Worm (Caenorhabditis elegans): ENCODE measurements around the gene F54D10.4.

F54D10.4 gene

ce11 chrII:3808643-3809042, 1.8 kb upstream of the F54D10.4 start:
- TF ChIP-seq ets-7 (tag; optimal IDR thresholded peaks at IDR 0.05) (no peak), ceh-13 (GFP tag; optimal IDR thresholded peaks at IDR 0.05) (no peak), hnd-1 (tag; optimal IDR thresholded peaks at IDR 0.05) (no peak), flt-1 (GFP tag; IDR thresholded peaks at IDR 0.05) (no peak), tbx-11 (GFP tag; IDR thresholded peaks at IDR 0.05) (no peak), tra-4 (tag; optimal IDR thresholded peaks at IDR 0.05) (no peak), hmbx-1 (tag; optimal IDR thresholded peaks at IDR 0.05) (no peak), ceh-36 (tag; optimal IDR thresholded peaks at IDR 0.05) (no peak), B0310.2 (tag; optimal IDR thresholded peaks at IDR 0.05) (no peak), aly-1 (tag; optimal IDR thresholded peaks at IDR 0.05) (no peak), scrt-1 (GFP tag; IDR thresholded peaks at IDR 0.05) (no peak), sea-1 (GFP tag; conservative IDR thresholded peaks at IDR 0.05) (no peak), hmg-4 (GFP tag; optimal IDR thresholded peaks at IDR 0.05) (no peak)

ce11 chrII:3808104-3808503, 1.2 kb upstream of the F54D10.4 start, which contains the start of gene F54D10.5:
Gene F54D10.5 (minus strand): TSS chrII:3808177.
- TF ChIP-seq tbx-11 (GFP tag; IDR thresholded peaks at IDR 0.05) = no peak
- no peak for TF ChIP-seq tbx-37 (GFP tag; conservative IDR thresholded peaks at IDR 0.05)
- TF ChIP-seq F13C5.2 (tag; optimal IDR thresholded peaks at IDR 0.05) = peak; percentile 45
- TF ChIP-seq hmg-4 (GFP tag; optimal IDR thresholded peaks at IDR 0.05) = no peak
- peak; percentile 29; the same call in 1 of the 2 replicates for TF ChIP-seq pes-1 (GFP tag; IDR thresholded peaks at IDR 0.05)
- no peak for TF ChIP-seq aly-1 (tag; optimal IDR thresholded peaks at IDR 0.05)
- TF ChIP-seq flt-1 (GFP tag; IDR thresholded peaks at IDR 0.05) = peak; percentile 14; the same call in 1 of the 2 replicates
- no peak for TF ChIP-seq sea-1 (GFP tag; conservative IDR thresholded peaks at IDR 0.05)

ce11 chrII:3805518-3805917, 1.3 kb downstream of the F54D10.4 start:
- TF ChIP-seq tbx-11 (GFP tag; IDR thresholded peaks at IDR 0.05) (no peak), pes-1 (GFP tag; IDR thresholded peaks at IDR 0.05) (no peak), tra-4 (tag; optimal IDR thresholded peaks at IDR 0.05) (no peak), aly-1 (tag; optimal IDR thresholded peaks at IDR 0.05) (no peak)

ce11 chrII:3803219-3803618, 3.6 kb downstream of the F54D10.4 start, which contains the start of gene ins-32:
Gene ins-32 (minus strand): TSS chrII:3803319.
- no peak for TF ChIP-seq tra-4 (tag; optimal IDR thresholded peaks at IDR 0.05)
- no peak for TF ChIP-seq tbx-37 (GFP tag; conservative IDR thresholded peaks at IDR 0.05)
- no peak for TF ChIP-seq ama-1 (optimal IDR thresholded peaks at IDR 0.05)

- TF ChIP-seq flt-1 (GFP tag; IDR thresholded peaks at IDR 0.05) (no peak), tbx-11 (GFP tag; IDR thresholded peaks at IDR 0.05) (no peak), B0310.2 (tag; optimal IDR thresholded peaks at IDR 0.05) (no peak), scrt-1 (GFP tag; IDR thresholded peaks at IDR 0.05) (no peak), hnd-1 (tag; optimal IDR thresholded peaks at IDR 0.05) (no peak)
These were observed 11.5 kb downstream of the F54D10.4 start, which contains the start of gene Y8A9A.2 for ce11 chrII:3795323-3795722. Gene Y8A9A.2 (plus strand): TSS chrII:3795623.

ce11 chrII:3793336-3793735, 13.5 kb downstream of the F54D10.4 start, which contains the start of gene fbxb-99:
Gene fbxb-99 (minus strand): TSS chrII:3793436.
- TF ChIP-seq tra-4 (tag; optimal IDR thresholded peaks at IDR 0.05) (no peak), hnd-1 (tag; optimal IDR thresholded peaks at IDR 0.05) (no peak), ceh-36 (tag; optimal IDR thresholded peaks at IDR 0.05) (no peak), ets-7 (tag; optimal IDR thresholded peaks at IDR 0.05) (no peak), flt-1 (GFP tag; IDR thresholded peaks at IDR 0.05) (no peak), ama-1 (optimal IDR thresholded peaks at IDR 0.05) (no peak), aly-1 (tag; optimal IDR thresholded peaks at IDR 0.05) (no peak), scrt-1 (GFP tag; IDR thresholded peaks at IDR 0.05) (no peak), pes-1 (GFP tag; IDR thresholded peaks at IDR 0.05) (no peak), sea-1 (GFP tag; conservative IDR thresholded peaks at IDR 0.05) (no peak), F13C5.2 (tag; optimal IDR thresholded peaks at IDR 0.05) (no peak), ceh-13 (GFP tag; optimal IDR thresholded peaks at IDR 0.05) (no peak), tbx-11 (GFP tag; IDR thresholded peaks at IDR 0.05) (no peak)

- TF ChIP-seq B0310.2 (tag; optimal IDR thresholded peaks at IDR 0.05) = no peak
- no peak for TF ChIP-seq tra-4 (tag; optimal IDR thresholded peaks at IDR 0.05)
- TF ChIP-seq hmg-4 (GFP tag; optimal IDR thresholded peaks at IDR 0.05) = no peak
- TF ChIP-seq hmbx-1 (tag; optimal IDR thresholded peaks at IDR 0.05) = no peak
- TF ChIP-seq scrt-1 (GFP tag; IDR thresholded peaks at IDR 0.05) = no peak
- TF ChIP-seq tbx-37 (GFP tag; conservative IDR thresholded peaks at IDR 0.05) = no peak
- TF ChIP-seq ceh-13 (GFP tag; optimal IDR thresholded peaks at IDR 0.05) = no peak
- no peak for TF ChIP-seq ets-7 (tag; optimal IDR thresholded peaks at IDR 0.05)
- TF ChIP-seq pes-1 (GFP tag; IDR thresholded peaks at IDR 0.05) = no peak
- TF ChIP-seq tbx-11 (GFP tag; IDR thresholded peaks at IDR 0.05) = no peak
- TF ChIP-seq ceh-36 (tag; optimal IDR thresholded peaks at IDR 0.05) = no peak
- TF ChIP-seq sea-1 (GFP tag; conservative IDR thresholded peaks at IDR 0.05) = no peak
- no peak for TF ChIP-seq flt-1 (GFP tag; IDR thresholded peaks at IDR 0.05)
These were observed 18.4 kb downstream of the F54D10.4 start for ce11 chrII:3788356-3788962.

ce11 chrII:3787151-3787550, 19.7 kb downstream of the F54D10.4 start, which contains the start of gene T24E12.13:
Gene T24E12.13 (plus strand): TSS chrII:3787451.
- TF ChIP-seq tra-4 (tag; optimal IDR thresholded peaks at IDR 0.05) (no peak), tbx-11 (GFP tag; IDR thresholded peaks at IDR 0.05) (no peak), B0310.2 (tag; optimal IDR thresholded peaks at IDR 0.05) (no peak), hnd-1 (tag; optimal IDR thresholded peaks at IDR 0.05) (no peak), ama-1 (optimal IDR thresholded peaks at IDR 0.05) (no peak), hmbx-1 (tag; optimal IDR thresholded peaks at IDR 0.05) (no peak), tbx-37 (GFP tag; conservative IDR thresholded peaks at IDR 0.05) (no peak)

Measured in whole organism, early embryonic.